Fruit fly (Drosophila melanogaster) whole organism, larva: ENCODE data around the gene CG17298.
A peak's percentile ranks its signal among the peaks of the same experiment; 100 is the strongest.

Experiments used
- noc ChIP-seq: fragments of 200-800 bp; sonication (Bioruptor generic); optimal IDR thresholded peaks from 3 replicates; lab custom pipeline; 2019; ENCODE audit warnings: missing biosample characterization, mild to moderate bottlenecking, missing genetic modification characterization, moderate library complexity

CG17298 gene

DNA sequence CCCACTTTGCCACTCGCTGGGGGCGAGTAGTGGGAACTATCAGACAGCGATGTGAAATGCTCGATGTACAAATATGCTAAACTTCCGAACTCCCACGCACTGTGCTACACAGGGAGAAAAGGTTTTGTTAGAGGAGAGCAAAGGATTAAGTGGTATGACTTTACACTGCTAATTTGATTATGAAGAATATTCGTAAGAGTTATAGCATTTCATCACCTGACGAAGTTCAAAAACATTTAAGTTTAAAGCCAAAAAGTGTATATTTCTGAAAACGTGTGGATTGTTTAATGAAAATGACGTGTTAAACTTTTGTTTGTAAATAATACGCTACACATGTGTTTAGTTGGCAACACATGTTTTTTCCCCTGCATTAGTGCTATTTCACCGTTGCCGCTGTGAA is 5.5 kb downstream of the CG17298 start:
- no peak for TF ChIP-seq noc

DNA sequence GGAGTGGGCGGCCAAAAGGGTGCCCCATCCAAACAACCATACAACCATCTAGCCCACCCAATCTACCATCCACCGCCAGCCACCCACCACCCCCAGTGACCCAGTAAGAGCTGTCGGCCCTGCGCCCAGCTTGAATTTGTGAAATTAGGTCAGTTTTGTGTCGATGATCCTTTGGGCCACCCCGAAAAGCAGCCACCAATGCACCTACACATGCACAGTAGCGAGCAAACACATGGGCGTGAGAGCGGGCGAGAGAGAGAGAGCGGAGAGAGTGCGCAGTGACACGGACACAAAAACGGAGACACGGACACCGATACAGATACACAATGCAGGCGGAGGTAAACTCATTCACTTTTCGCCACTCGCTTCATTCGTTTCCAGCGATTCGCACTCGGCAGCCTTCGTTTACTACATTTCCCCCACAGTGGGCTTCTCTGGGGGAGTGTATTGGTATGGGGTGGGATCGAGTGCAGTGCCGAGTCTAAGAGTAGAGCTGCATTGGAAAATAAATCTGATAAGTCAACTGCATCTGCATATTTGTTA is 6.1 kb downstream of the CG17298 start:
- TF ChIP-seq noc = no peak

DNA sequence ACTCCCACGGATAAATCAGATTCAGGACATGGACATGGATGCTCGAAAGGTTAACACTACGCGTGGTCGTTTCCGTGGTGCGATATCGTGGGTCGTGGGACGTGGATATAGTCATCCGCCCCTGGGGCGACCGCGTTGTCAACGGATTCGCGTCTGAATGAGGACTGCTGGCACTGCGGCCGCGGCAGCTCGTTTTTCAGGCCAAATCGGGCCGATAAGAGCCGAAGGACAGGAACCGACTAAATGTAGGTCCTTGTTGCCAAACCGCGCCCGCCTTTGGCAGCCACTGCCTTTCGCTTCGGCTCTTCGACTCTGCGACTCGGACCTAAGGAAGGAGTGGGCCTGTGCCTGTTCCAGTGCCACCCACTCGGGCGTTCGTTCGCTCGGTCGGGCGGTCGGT is 10.8 kb downstream of the CG17298 start, which contains the start of gene SIFaR:
Gene SIFaR, minus strand, starts transcription at position 166 of the 400 bp plus-strand sequence.
- TF ChIP-seq noc = no peak

- TF ChIP-seq noc = no peak
Measured at dm6 chr3R:21295004-21295403, 12.0 kb downstream of the CG17298 start.

DNA sequence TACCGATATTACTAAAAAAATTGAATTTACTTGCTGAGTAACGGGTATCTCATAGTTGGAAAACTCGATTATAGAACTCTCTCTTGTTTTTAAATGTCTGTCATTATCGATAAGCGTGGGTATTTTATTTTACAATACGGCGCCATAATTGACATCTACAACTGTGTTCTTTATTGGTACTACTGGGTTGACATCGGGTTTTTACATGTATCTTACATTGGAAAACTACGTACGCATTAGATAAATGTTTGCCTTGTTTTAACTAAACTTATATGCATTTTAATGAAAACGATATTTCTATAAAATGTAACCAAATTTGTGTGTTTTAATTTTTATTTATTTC is 12.7 kb downstream of the CG17298 start:
- TF ChIP-seq noc = no peak

DNA sequence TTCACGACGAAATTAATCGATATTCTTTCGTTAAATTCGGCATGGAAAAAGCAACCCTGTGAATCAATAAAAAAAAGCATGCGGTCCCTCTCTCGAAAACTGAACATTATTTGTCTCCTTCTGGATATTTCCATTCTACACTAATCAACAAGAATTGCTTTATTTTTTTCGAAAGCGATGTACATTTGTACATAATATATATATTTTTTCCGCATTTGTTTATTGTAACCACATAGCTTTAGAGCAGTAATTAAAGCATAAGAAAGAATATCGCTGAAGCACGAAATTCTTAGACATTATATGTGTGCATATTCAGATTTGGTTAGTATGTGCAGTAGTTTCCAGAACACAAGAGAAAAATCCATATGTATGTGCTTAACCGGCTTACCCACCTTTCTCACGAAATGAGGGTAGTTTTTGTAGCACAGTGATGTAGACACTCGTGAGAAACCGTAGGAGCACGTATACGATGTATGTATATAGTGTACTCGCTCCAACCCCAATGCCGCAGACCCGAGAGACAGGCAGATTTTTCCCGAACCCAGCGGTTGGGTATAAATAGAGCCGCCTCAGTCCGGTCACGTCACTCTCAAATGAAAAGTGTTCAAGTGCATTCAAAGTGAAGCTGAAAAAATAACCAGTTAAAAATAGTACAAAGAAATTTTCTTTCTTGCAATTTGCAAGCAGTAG is 13.2 kb downstream of the CG17298 start:
- peak; percentile 94 for TF ChIP-seq noc

- TF ChIP-seq noc = no peak
Measured at dm6 chr3R:21296728-21297386, 13.9 kb downstream of the CG17298 start.

dm6 chr3R:21297387-21297956 is 14.5 kb downstream of the CG17298 start:
- TF ChIP-seq noc = peak; percentile 7

DNA sequence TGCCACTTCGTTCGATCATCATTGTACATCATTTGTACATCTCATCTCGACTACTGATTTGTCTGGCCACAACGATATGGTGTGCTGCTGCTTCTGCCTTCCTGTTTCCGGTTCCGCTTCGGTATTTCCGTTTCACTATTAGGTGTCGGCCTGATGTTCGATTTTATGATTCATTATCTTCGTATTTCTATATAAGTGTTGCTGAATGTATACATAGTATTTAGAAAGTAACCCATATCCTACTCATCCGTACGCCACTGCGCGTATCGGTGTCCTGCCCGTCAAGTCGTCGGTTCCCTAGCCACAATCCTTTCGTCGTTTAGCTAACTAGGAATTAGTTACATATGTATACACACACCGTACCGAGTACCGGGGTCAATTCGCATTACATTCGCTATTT is 36.1 kb downstream of the CG17298 start:
- no peak for TF ChIP-seq noc

DNA sequence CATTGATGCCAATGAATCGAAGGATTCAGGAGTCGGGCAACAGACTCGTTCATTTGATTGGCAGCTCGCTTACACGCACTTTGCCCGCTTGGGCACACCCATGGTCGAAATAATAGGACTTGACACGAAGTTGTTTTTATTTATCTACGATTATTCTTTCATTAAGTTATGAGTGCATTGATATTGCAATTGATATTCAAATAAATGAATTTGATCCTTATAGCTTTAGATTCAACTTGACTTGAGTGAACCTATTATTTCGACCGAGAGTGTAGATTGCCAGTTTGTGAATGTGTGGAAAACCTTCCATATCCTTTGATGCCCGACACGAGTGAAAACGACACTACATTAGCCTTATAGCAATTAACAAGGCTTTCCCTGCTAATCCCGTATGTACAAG is 47.5 kb downstream of the CG17298 start:
- TF ChIP-seq noc = no peak

DNA sequence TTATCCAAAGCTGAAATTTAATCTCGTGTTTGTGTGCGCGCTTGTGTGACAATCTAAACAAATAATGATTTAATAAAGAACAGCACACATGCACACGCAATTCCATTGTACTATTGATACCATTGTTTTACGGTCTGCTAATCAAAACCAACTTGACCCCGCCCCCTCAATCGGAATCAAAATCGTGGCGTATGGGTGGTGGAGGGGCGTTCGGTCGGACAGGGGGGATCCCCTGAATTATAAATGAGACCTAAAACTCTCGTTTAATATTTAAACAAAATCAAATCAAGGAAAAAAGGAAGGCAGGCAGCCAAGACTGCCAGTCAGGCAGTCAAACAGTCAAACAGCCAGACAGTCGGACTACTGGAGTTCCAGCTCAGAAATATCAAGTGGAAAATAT is 48.2 kb downstream of the CG17298 start:
- no peak for TF ChIP-seq noc
